Worm (Caenorhabditis elegans) whole organism, mixed stage, embryonic: ENCODE measurements around the gene tag-294.

Experiments used
- M03D4.4 ChIP-seq: sonication (generic microtip); optimal IDR thresholded peaks from 2 replicates; lab custom pipeline; 2017; ENCODE audit warnings: mild to moderate bottlenecking, missing genetic modification characterization, missing compliant biosample characterization
- bed-3 ChIP-seq: fragments of 200-800 bp; sonication (Bioruptor generic); optimal IDR thresholded peaks from 3 replicates; lab custom pipeline; 2018; ENCODE audit warnings: mild to moderate bottlenecking, missing genetic modification characterization, moderate library complexity, missing compliant biosample characterization
- blmp-1 ChIP-seq: fragments of 150-350 bp; optimal IDR thresholded peaks from 2 replicates; lab custom pipeline; 2014; ENCODE audit warnings: missing biosample characterization, missing genetic modification characterization
- ceh-39 ChIP-seq: fragments of 150-350 bp; optimal IDR thresholded peaks from 2 replicates; lab custom pipeline; 2014; ENCODE audit warnings: missing biosample characterization, missing genetic modification characterization
- ceh-43 ChIP-seq: fragments of 200-800 bp; sonication (Bioruptor generic); optimal IDR thresholded peaks from 2 replicates; lab custom pipeline; 2018; ENCODE audit warnings: mild to moderate bottlenecking, missing genetic modification characterization, moderate library complexity, missing compliant biosample characterization
- ceh-83 ChIP-seq: fragments of 200-800 bp; sonication (Bioruptor generic); optimal IDR thresholded peaks from 2 replicates; lab custom pipeline; 2018; ENCODE audit warnings: mild to moderate bottlenecking, missing genetic modification characterization, missing compliant biosample characterization
- ces-1 ChIP-seq: fragments of 150-350 bp; optimal IDR thresholded peaks from 2 replicates; lab custom pipeline; 2014; ENCODE audit warnings: missing biosample characterization, missing genetic modification reagents, missing genetic modification characterization
- cnd-1 ChIP-seq: fragments of 200-800 bp; sonication (Bioruptor generic); optimal IDR thresholded peaks from 2 replicates; lab custom pipeline; 2018; ENCODE audit warnings: mild to moderate bottlenecking, missing genetic modification characterization, missing compliant biosample characterization
- drap-1 ChIP-seq: fragments of 200-800 bp; sonication (Bioruptor generic); optimal IDR thresholded peaks from 3 replicates; lab custom pipeline; 2018; ENCODE audit warnings: mild to moderate bottlenecking, missing genetic modification characterization, missing compliant biosample characterization
- elt-1 ChIP-seq: sonication (generic microtip); optimal IDR thresholded peaks from 2 replicates; lab custom pipeline; 2017; ENCODE audit warnings: missing genetic modification characterization, mild to moderate bottlenecking, missing compliant biosample characterization, antibody characterized with exemption, moderate library complexity, borderline replicate concordance; ENCODE audit not compliant: insufficient read depth
- elt-3 ChIP-seq: fragments of 150-350 bp; optimal IDR thresholded peaks from 2 replicates; lab custom pipeline; 2014; ENCODE audit warnings: missing biosample characterization, missing genetic modification characterization
- flh-1 ChIP-seq: fragments of 200-800 bp; sonication (Bioruptor generic); optimal IDR thresholded peaks from 2 replicates; lab custom pipeline; 2018; ENCODE audit warnings: mild to moderate bottlenecking, missing genetic modification characterization, moderate library complexity, missing compliant biosample characterization
- ham-2 ChIP-seq: fragments of 200-800 bp; sonication (Bioruptor generic); optimal IDR thresholded peaks from 2 replicates; lab custom pipeline; 2018; ENCODE audit warnings: mild to moderate bottlenecking, missing genetic modification characterization, missing compliant biosample characterization
- hlh-1 ChIP-seq: fragments of 150-350 bp; optimal IDR thresholded peaks from 2 replicates; lab custom pipeline; 2014; ENCODE audit warnings: missing biosample characterization, missing genetic modification reagents, missing genetic modification characterization
- lin-13 ChIP-seq: fragments of 150-350 bp; optimal IDR thresholded peaks from 2 replicates; lab custom pipeline; 2014; ENCODE audit warnings: missing biosample characterization, missing genetic modification characterization
- lin-32 ChIP-seq: fragments of 200-800 bp; sonication (Bioruptor generic); optimal IDR thresholded peaks from 2 replicates; lab custom pipeline; 2018; ENCODE audit warnings: mild to moderate bottlenecking, missing genetic modification characterization, missing compliant biosample characterization
- lsy-2 ChIP-seq: fragments of 150-350 bp; optimal IDR thresholded peaks from 2 replicates; lab custom pipeline; 2014; ENCODE audit warnings: missing biosample characterization, missing genetic modification characterization
- mab-5 ChIP-seq: fragments of 150-350 bp; optimal IDR thresholded peaks from 2 replicates; lab custom pipeline; 2014; ENCODE audit warnings: missing biosample characterization, missing genetic modification characterization
- mep-1 ChIP-seq: fragments of 150-350 bp; optimal IDR thresholded peaks from 2 replicates; lab custom pipeline; 2017; ENCODE audit warnings: missing biosample characterization, missing genetic modification reagents, missing genetic modification characterization, inconsistent platforms
- mls-2 ChIP-seq: sonication (generic microtip); optimal IDR thresholded peaks from 2 replicates; lab custom pipeline; 2016; ENCODE audit warnings: mild to moderate bottlenecking, missing genetic modification characterization, moderate library complexity, missing compliant biosample characterization
- nhr-12 ChIP-seq: fragments of 150-350 bp; optimal IDR thresholded peaks from 2 replicates; lab custom pipeline; 2014; ENCODE audit warnings: missing biosample characterization, missing genetic modification characterization
- nhr-2 ChIP-seq: fragments of 150-350 bp; optimal IDR thresholded peaks from 2 replicates; lab custom pipeline; 2014; ENCODE audit warnings: missing biosample characterization, missing genetic modification characterization
- nhr-237 ChIP-seq: fragments of 150-350 bp; optimal IDR thresholded peaks from 2 replicates; lab custom pipeline; 2014; ENCODE audit warnings: missing biosample characterization, missing genetic modification characterization
- nhr-28 ChIP-seq: fragments of 150-350 bp; optimal IDR thresholded peaks from 2 replicates; lab custom pipeline; 2014; ENCODE audit warnings: missing biosample characterization, missing genetic modification characterization
- nhr-76 ChIP-seq: sonication (generic microtip); optimal IDR thresholded peaks from 2 replicates; lab custom pipeline; 2017; ENCODE audit warnings: missing biosample characterization, missing genetic modification characterization
- pha-4 ChIP-seq: fragments of 150-350 bp; optimal IDR thresholded peaks from 2 replicates; lab custom pipeline; 2018; ENCODE audit warnings: missing biosample characterization, missing genetic modification reagents, missing genetic modification characterization
- sem-2 ChIP-seq: fragments of 200-800 bp; sonication (Bioruptor generic); optimal IDR thresholded peaks from 2 replicates; lab custom pipeline; 2018; ENCODE audit warnings: mild to moderate bottlenecking, missing genetic modification characterization, missing compliant biosample characterization
- snpc-4 ChIP-seq: fragments of 150-350 bp; optimal IDR thresholded peaks from 2 replicates; lab custom pipeline; 2014; ENCODE audit warnings: missing biosample characterization, missing genetic modification characterization
- sptf-1 ChIP-seq: sonication (generic microtip); optimal IDR thresholded peaks from 2 replicates; lab custom pipeline; 2017; ENCODE audit warnings: mild to moderate bottlenecking, missing genetic modification characterization, moderate library complexity, missing compliant biosample characterization
- tbx-8 ChIP-seq: fragments of 200-800 bp; sonication (Bioruptor generic); optimal IDR thresholded peaks from 2 replicates; lab custom pipeline; 2018; ENCODE audit warnings: mild to moderate bottlenecking, missing genetic modification characterization, moderate library complexity, missing compliant biosample characterization
- unc-120 ChIP-seq: sonication (generic microtip); optimal IDR thresholded peaks from 2 replicates; lab custom pipeline; 2017; ENCODE audit warnings: missing genetic modification characterization, missing compliant biosample characterization; ENCODE audit not compliant: poor library complexity, severe bottlenecking
- unc-39 ChIP-seq: fragments of 150-350 bp; optimal IDR thresholded peaks from 2 replicates; lab custom pipeline; 2014; ENCODE audit warnings: missing biosample characterization, missing genetic modification characterization
- unc-62 ChIP-seq: fragments of 150-350 bp; optimal IDR thresholded peaks from 2 replicates; lab custom pipeline; 2014; ENCODE audit warnings: missing biosample characterization, missing genetic modification reagents, missing genetic modification characterization
- zip-8 ChIP-seq: fragments of 150-350 bp; optimal IDR thresholded peaks from 2 replicates; lab custom pipeline; 2014; ENCODE audit warnings: missing biosample characterization, missing genetic modification characterization
- ztf-11 ChIP-seq: fragments of 150-350 bp; optimal IDR thresholded peaks from 2 replicates; lab custom pipeline; 2014; ENCODE audit warnings: missing biosample characterization, missing genetic modification characterization

Gene tag-294

DNA sequence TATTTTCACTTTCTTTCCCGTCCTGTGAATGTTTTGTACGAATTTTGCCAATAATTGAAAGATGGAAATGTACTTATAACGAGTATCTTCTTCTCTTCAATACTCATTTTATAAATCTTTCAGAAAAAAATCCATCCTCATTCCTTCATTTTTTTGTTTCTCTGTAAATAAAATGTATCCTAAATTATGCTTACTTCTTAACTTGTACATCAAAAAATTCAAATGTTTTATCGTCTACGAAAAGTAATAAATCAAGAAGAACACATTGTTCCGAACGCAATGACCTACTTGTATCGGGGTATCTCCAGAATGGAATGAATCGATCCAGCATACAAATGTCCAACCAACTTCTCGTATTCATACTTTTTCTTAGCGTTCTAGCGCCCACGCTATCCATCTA is 23.0 kb upstream of the tag-294 start, which contains the start of gene F46G11.6:
Gene F46G11.6, plus strand, starts transcription at position 301 of the 400 bp plus-strand sequence.
- TF ChIP-seq pha-4 (tag; lab: Kevin White, UChicago) (no peak), unc-120 (no peak), nhr-12 (no peak), ham-2 (GFP tag; lab: Kevin White, UChicago) (no peak), ces-1 (GFP tag; lab: Kevin White, UChicago) (no peak), ceh-43 (GFP tag; lab: Kevin White, UChicago) (no peak), unc-39 (no peak), M03D4.4 (tag; lab: Kevin White, UChicago) (no peak), mls-2 (tag; lab: Kevin White, UChicago) (no peak), ztf-11 (no peak), sptf-1 (tag; lab: Kevin White, UChicago) (no peak)

DNA sequence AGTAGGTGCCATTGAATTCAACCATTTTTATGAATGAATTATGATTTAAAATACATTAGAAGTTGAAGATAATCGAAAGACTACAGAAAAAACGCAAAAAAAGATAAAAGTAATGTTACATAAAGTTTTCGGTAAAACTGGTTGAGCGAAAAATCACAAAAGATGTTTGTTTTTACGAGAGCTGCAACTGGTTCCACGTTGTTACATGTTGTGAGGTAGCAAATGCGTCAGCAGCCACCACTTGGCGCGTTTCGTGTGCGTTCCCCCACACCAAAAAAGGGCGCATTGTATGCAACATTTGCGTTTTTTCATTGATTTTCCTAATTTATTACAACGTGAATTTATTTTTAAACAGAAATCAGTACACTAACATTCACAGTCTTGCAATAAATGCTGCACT is 19.0 kb upstream of the tag-294 start, which contains the start of gene gakh-1:
Gene gakh-1, plus strand, starts transcription at position 347 of the 400 bp plus-strand sequence.
- no peak for TF ChIP-seq ces-1 (GFP tag; lab: Kevin White, UChicago)
- TF ChIP-seq ceh-39 (tag; lab: Kevin White, UChicago), result no peak
- TF ChIP-seq lin-32 (GFP tag; lab: Kevin White, UChicago), result no peak
- TF ChIP-seq unc-120, result peak; percentile 44
- TF ChIP-seq zip-8 (tag; lab: Kevin White, UChicago), result no peak
- TF ChIP-seq blmp-1 (tag; lab: Kevin White, UChicago), result no peak
- no peak for TF ChIP-seq unc-39
- no peak for TF ChIP-seq drap-1
- peak; percentile 39 for TF ChIP-seq sptf-1 (tag; lab: Kevin White, UChicago)
- no peak for TF ChIP-seq nhr-2 (tag; lab: Kevin White, UChicago)
- no peak for TF ChIP-seq nhr-237
- TF ChIP-seq mep-1 (tag; lab: Kevin White, UChicago), result no peak
- peak; percentile 66 for TF ChIP-seq pha-4 (tag; lab: Kevin White, UChicago)
- TF ChIP-seq flh-1 (GFP tag; lab: Kevin White, UChicago), result no peak
- TF ChIP-seq nhr-12, result no peak
- no peak for TF ChIP-seq nhr-76 (tag; lab: Kevin White, UChicago)
- no peak for TF ChIP-seq tbx-8 (GFP tag; lab: Kevin White, UChicago)
- no peak for TF ChIP-seq snpc-4 (tag; lab: Kevin White, UChicago)
- TF ChIP-seq mls-2 (tag; lab: Kevin White, UChicago), result no peak
- no peak for TF ChIP-seq nhr-28
- TF ChIP-seq hlh-1 (tag; lab: Kevin White, UChicago), result peak; percentile 17
- peak; percentile 54 for TF ChIP-seq lin-13 (tag; lab: Kevin White, UChicago)
- no peak for TF ChIP-seq M03D4.4 (tag; lab: Kevin White, UChicago)
- no peak for TF ChIP-seq sem-2

DNA sequence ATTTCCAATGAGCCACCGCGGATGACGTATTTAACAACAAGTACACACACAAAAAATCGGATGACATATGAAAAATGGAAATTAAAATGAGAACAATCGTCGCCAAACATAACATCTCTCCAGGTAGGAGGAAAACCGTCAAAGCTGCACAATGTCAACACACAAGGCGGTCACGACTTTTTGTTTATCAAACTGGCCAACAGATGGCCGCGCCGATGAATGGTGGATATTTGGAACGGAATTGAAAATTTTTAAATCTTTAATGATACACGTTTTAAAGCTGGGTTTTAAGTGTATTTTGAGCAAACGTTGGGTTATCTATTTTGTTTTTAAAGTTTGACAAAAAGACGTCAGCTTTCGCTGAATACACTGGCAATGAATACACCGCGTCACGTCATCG is 18.1 kb upstream of the tag-294 start:
- TF ChIP-seq pha-4 (tag; lab: Kevin White, UChicago) (peak; percentile 85), nhr-237 (no peak), mls-2 (tag; lab: Kevin White, UChicago) (no peak), ham-2 (GFP tag; lab: Kevin White, UChicago) (peak; percentile 3)

DNA sequence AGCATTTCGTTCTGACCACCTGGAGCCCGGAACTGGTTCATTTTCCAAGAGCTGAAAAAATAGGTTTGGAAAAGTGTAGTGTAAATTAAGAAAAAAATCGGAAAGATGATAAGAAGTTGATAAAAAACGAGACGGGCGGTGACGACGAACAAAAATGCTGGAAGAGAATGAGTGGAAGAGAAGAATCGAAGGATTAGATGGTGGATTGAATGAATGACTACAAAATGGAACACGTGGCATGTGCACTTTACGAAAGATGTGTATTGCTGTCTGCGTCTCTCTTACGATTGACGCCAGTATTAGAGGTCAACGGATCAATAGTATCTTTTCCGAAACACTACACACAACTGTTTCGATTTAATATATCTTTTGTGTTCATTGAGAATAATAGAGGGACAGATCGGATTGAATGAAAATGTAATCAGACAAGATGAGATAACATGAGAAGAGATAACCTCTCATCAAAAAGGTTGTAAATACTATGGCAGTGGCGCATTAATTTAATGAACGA is 17.5 kb upstream of the tag-294 start, which contains the start of gene sft-4:
Gene sft-4, minus strand, starts transcription at position 51 of the 511 bp plus-strand sequence.
- TF ChIP-seq ztf-11, result no peak
- TF ChIP-seq M03D4.4 (tag; lab: Kevin White, UChicago), result no peak
- TF ChIP-seq cnd-1 (tag; lab: Kevin White, UChicago), result no peak
- no peak for TF ChIP-seq sem-2
- no peak for TF ChIP-seq bed-3 (GFP tag; lab: Kevin White, UChicago)
- peak; percentile 80 for TF ChIP-seq hlh-1 (tag; lab: Kevin White, UChicago)
- no peak for TF ChIP-seq lsy-2 (tag; lab: Kevin White, UChicago)
- peak; percentile 56 for TF ChIP-seq elt-1 (tag; lab: Kevin White, UChicago)
- no peak for TF ChIP-seq elt-3 (tag; lab: Kevin White, UChicago)
- no peak for TF ChIP-seq nhr-2 (tag; lab: Kevin White, UChicago)
- no peak for TF ChIP-seq drap-1
- peak; percentile 47 for TF ChIP-seq unc-120
- TF ChIP-seq sptf-1 (tag; lab: Kevin White, UChicago), result no peak
- TF ChIP-seq ces-1 (GFP tag; lab: Kevin White, UChicago), result no peak
- no peak for TF ChIP-seq pha-4 (tag; lab: Kevin White, UChicago)
- TF ChIP-seq mab-5 (tag; lab: Kevin White, UChicago), result no peak
- no peak for TF ChIP-seq nhr-76 (tag; lab: Kevin White, UChicago)
- no peak for TF ChIP-seq blmp-1 (tag; lab: Kevin White, UChicago)
- no peak for TF ChIP-seq ceh-43 (GFP tag; lab: Kevin White, UChicago)
- no peak for TF ChIP-seq nhr-237
- no peak for TF ChIP-seq mep-1 (tag; lab: Kevin White, UChicago)
- TF ChIP-seq ham-2 (GFP tag; lab: Kevin White, UChicago), result no peak
- no peak for TF ChIP-seq ceh-83 (GFP tag; lab: Kevin White, UChicago)
- peak; percentile 71 for TF ChIP-seq unc-62 (GFP tag; lab: Kevin White, UChicago)
